Fruit fly (Drosophila melanogaster) whole organism, prepupa: ENCODE measurements around the gene Smr.

ENCODE experiments used
- CG11902 ChIP-seq: fragments of 200-800 bp; sonication (Bioruptor generic); optimal IDR thresholded peaks from 3 replicates; lab custom pipeline; 2016; ENCODE audit warnings: missing biosample characterization, missing genetic modification characterization
- CG6276 ChIP-seq: fragments of 200-800 bp; sonication (Bioruptor generic); optimal IDR thresholded peaks from 2 replicates; lab custom pipeline; 2017; ENCODE audit warnings: missing biosample characterization, mild to moderate bottlenecking, missing genetic modification characterization
- CG6808 ChIP-seq: fragments of 200-800 bp; sonication (Bioruptor generic); optimal IDR thresholded peaks from 3 replicates; lab custom pipeline; 2017; ENCODE audit warnings: missing biosample characterization, missing genetic modification characterization, mild to moderate bottlenecking, moderate library complexity, missing genetic modification reagents
- CG9139 ChIP-seq: fragments of 200-800 bp; sonication (Bioruptor generic); optimal IDR thresholded peaks from 3 replicates; lab custom pipeline; 2017; ENCODE audit warnings: missing biosample characterization, mild to moderate bottlenecking, missing genetic modification characterization
- Ets96B ChIP-seq: fragments of 200-800 bp; optimal IDR thresholded peaks from 2 replicates; lab custom pipeline; 2019; ENCODE audit warnings: missing biosample characterization, mild to moderate bottlenecking, missing genetic modification characterization, moderate library complexity
- Hr38 ChIP-seq: sonication (Bioruptor generic); optimal IDR thresholded peaks from 2 replicates; lab custom pipeline; 2016; ENCODE audit warnings: missing biosample characterization, missing genetic modification characterization
- Hr4 ChIP-seq: fragments of 200-800 bp; sonication (Bioruptor generic); optimal IDR thresholded peaks from 3 replicates; lab custom pipeline; 2016; ENCODE audit warnings: missing biosample characterization, missing genetic modification characterization
- Met ChIP-seq: fragments of 200-800 bp; sonication (Bioruptor generic); optimal IDR thresholded peaks from 3 replicates; lab custom pipeline; 2016; ENCODE audit warnings: missing biosample characterization, missing genetic modification characterization
- OdsH ChIP-seq: fragments of 200-800 bp; sonication (Bioruptor generic); optimal IDR thresholded peaks from 3 replicates; lab custom pipeline; 2016; ENCODE audit warnings: missing biosample characterization, missing genetic modification characterization
- Sox102F ChIP-seq: fragments of 200-800 bp; sonication (Bioruptor generic); optimal IDR thresholded peaks from 2 replicates; lab custom pipeline; 2016; ENCODE audit warnings: missing biosample characterization, mild to moderate bottlenecking, missing genetic modification characterization
- achi ChIP-seq: fragments of 200-800 bp; sonication (Bioruptor generic); optimal IDR thresholded peaks from 3 replicates; lab custom pipeline; 2016; ENCODE audit warnings: missing biosample characterization, missing genetic modification characterization
- dsx ChIP-seq: fragments of 200-800 bp; optimal IDR thresholded peaks from 3 replicates; lab custom pipeline; 2019; ENCODE audit warnings: missing biosample characterization, mild to moderate bottlenecking, missing genetic modification characterization, moderate library complexity; ENCODE audit not compliant: poor library complexity, severe bottlenecking
- pdm3 ChIP-seq: fragments of 200-800 bp; sonication (Bioruptor generic); optimal IDR thresholded peaks from 3 replicates; lab custom pipeline; 2016; ENCODE audit warnings: missing biosample characterization, missing genetic modification characterization
- vri ChIP-seq: fragments of 200-800 bp; sonication (Bioruptor generic); optimal IDR thresholded peaks from 3 replicates; lab custom pipeline; 2016; ENCODE audit warnings: missing biosample characterization, mild to moderate bottlenecking, missing genetic modification characterization

DNA sequence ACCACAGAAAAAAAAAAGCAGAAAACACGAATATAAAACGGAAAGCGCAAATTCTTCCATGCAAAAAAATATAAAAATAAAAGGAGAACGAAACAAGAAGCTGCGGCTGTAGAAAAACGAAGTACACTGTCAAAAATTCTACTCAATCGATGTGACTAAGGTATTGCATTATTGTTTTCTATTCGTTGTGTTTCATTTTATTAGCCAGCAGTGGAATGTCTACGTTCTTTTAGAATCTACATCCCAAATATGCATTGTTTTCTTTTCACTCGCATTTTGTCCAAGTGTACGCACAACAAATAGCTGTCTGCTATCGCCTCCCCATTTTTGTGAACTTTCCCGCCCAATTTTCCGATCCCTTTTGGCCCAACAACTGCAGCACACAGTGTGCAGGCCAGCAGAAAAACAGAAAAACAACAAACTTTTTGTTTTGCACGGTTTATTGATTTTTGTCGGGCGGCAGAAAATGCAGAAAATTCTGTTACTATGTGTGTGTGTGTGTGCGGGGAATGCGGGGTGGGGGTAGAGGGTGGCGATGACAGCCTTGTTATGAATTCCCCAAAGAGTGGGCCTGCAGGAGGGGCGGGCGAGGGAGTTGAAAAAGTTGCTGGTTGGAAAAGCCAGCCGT, 23.2 kb downstream of the Smr start:
- TF ChIP-seq dsx: peak; percentile 76
- peak; percentile 68 for TF ChIP-seq vri (GFP tag; lab: Kevin White, UChicago)
- peak; percentile 71 for TF ChIP-seq CG9139 (GFP tag; lab: Kevin White, UChicago)
- TF ChIP-seq achi (GFP tag; lab: Kevin White, UChicago): peak; percentile 86
- TF ChIP-seq Sox102F (GFP tag; lab: Kevin White, UChicago): peak; percentile 80
- TF ChIP-seq Hr38 (GFP tag; lab: Kevin White, UChicago): no peak
- peak; percentile 86 for TF ChIP-seq Met (GFP tag; lab: Kevin White, UChicago)
- peak; percentile 87 for TF ChIP-seq Ets96B (tag; lab: Kevin White, UChicago)
- TF ChIP-seq CG6808 (GFP tag; lab: Kevin White, UChicago): peak; percentile 86
- TF ChIP-seq Hr4 (GFP tag; lab: Kevin White, UChicago): peak; percentile 82
- peak; percentile 80 for TF ChIP-seq CG11902
- peak; percentile 75 for TF ChIP-seq CG6276 (GFP tag; lab: Kevin White, UChicago)
- peak; percentile 91 for TF ChIP-seq OdsH
- peak; percentile 88 for TF ChIP-seq pdm3
